Worm (Caenorhabditis elegans): Measurements from ENCODE around the gene W05E10.1.

DNA sequence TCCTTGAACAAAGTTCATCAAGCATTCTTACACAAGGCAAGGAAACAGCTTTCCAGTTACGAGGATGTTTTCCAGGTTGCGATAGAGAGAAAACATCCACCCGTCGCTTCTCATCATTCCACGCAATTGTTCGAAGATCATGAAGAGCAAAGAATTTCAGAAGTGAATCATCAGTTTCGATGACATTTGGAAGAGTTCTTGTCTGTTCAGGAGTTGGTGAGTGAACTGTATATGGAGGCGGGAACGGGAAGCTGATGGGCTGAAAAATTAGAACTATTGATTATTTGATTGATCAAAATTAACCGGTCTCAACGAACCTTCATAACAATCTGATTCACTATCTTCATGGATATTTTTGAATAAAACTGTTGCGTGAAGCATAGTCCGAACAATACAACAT lies 40.6 kb upstream of the W05E10.1 start:
- no peak for TF ChIP-seq C17E4.6 (GFP tag; IDR thresholded peaks at IDR 0.05)
- no peak for TF ChIP-seq hlh-12 (tag; optimal IDR thresholded peaks at IDR 0.05)
- TF ChIP-seq ceh-40 (GFP tag; IDR thresholded peaks at IDR 0.05), result no peak
- TF ChIP-seq unc-62 (GFP tag; optimal IDR thresholded peaks at IDR 0.05), result no peak
- no peak for TF ChIP-seq rcor-1 (GFP tag; IDR thresholded peaks at IDR 0.05)
- no peak for TF ChIP-seq Y79H2A.3 (GFP tag; conservative IDR thresholded peaks at IDR 0.05)
